Fruit fly (Drosophila melanogaster): ENCODE results near the gene rho-4.

DNA sequence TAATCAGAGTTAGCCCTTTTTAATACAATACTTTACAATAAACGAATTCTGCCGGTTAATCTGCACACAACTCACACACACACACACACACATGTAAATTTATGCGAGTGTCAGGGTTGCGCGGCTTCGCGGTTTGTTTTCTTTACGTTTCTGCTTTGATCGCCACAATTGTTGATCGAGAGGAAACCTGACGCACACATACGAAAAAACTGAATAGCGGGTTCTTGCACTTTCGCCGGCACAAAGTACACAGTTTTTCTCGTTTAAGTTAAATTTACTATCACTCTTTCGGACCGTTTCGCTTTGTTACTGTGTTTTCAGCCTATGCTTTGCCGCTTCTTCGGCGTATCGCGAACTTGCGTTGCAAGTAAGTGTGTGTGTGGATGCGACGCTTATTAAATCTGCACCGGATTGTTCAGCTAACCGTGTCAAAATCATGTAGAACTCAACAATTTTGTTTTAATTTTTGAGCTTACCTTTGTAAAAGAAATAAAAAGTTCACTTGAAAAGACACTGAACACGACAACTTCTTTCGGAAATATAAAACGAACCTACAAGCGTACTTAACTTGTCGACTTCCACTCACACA is 11.5 kb downstream of the rho-4 start:
- TF ChIP-seq CG8478 (optimal IDR thresholded peaks at IDR 0.05) (no peak), CTCF (optimal IDR thresholded peaks at IDR 0.05) (no peak)
